Fruit fly (Drosophila melanogaster) whole organism, prepupa: ENCODE results near the gene msd5.
A peak's percentile ranks its signal among the peaks of the same experiment; 100 is the strongest.

Experiments used
- CG10669 ChIP-seq: fragments of 200-800 bp; sonication (Bioruptor generic); optimal IDR thresholded peaks from 3 replicates; lab custom pipeline; 2018; ENCODE audit warnings: missing biosample characterization, mild to moderate bottlenecking, missing genetic modification characterization, moderate library complexity
- CG11762 ChIP-seq: fragments of 200-800 bp; sonication (Bioruptor generic); optimal IDR thresholded peaks from 3 replicates; lab custom pipeline; 2016; ENCODE audit warnings: missing biosample characterization, missing genetic modification characterization; ENCODE audit not compliant: insufficient read depth
- CG11902 ChIP-seq: fragments of 200-800 bp; sonication (Bioruptor generic); optimal IDR thresholded peaks from 3 replicates; lab custom pipeline; 2016; ENCODE audit warnings: missing biosample characterization, missing genetic modification characterization
- CG15336 ChIP-seq: fragments of 200-800 bp; sonication (Bioruptor generic); IDR thresholded peaks from 2 replicates; pipeline ENCODE4 v1.3.6; 2022; ENCODE audit warnings: missing biosample characterization, missing genetic modification characterization
- CG16779 ChIP-seq: fragments of 200-800 bp; sonication (Bioruptor generic); optimal IDR thresholded peaks from 3 replicates; lab custom pipeline; 2017; ENCODE audit warnings: missing biosample characterization, mild to moderate bottlenecking, missing genetic modification characterization
- CG3032 ChIP-seq: fragments of 200-800 bp; optimal IDR thresholded peaks from 2 replicates; lab custom pipeline; 2019; ENCODE audit warnings: missing biosample characterization, mild to moderate bottlenecking, missing genetic modification characterization, moderate library complexity
- CG31627 ChIP-seq: fragments of 200-800 bp; sonication (Bioruptor generic); optimal IDR thresholded peaks from 3 replicates; lab custom pipeline; 2016; ENCODE audit warnings: missing biosample characterization, missing genetic modification characterization
- CG34406 ChIP-seq: fragments of 200-800 bp; sonication (Bioruptor generic); optimal IDR thresholded peaks from 3 replicates; lab custom pipeline; 2016; ENCODE audit warnings: missing biosample characterization, missing genetic modification characterization
- CG3919 ChIP-seq: fragments of 200-800 bp; sonication (Bioruptor generic); optimal IDR thresholded peaks from 3 replicates; lab custom pipeline; 2016; ENCODE audit warnings: missing biosample characterization, missing genetic modification characterization
- CG4318 ChIP-seq: fragments of 200-800 bp; sonication (Bioruptor generic); optimal IDR thresholded peaks from 3 replicates; lab custom pipeline; 2017; ENCODE audit warnings: missing biosample characterization, mild to moderate bottlenecking, missing genetic modification characterization
- CG6163 ChIP-seq: fragments of 200-800 bp; sonication (Bioruptor generic); IDR thresholded peaks from 3 replicates; pipeline ENCODE4 v1.3.6; 2022; ENCODE audit warnings: missing biosample characterization, missing genetic modification characterization
- CG6276 ChIP-seq: fragments of 200-800 bp; sonication (Bioruptor generic); optimal IDR thresholded peaks from 2 replicates; lab custom pipeline; 2017; ENCODE audit warnings: missing biosample characterization, mild to moderate bottlenecking, missing genetic modification characterization
- CG6854 ChIP-seq: fragments of 200-800 bp; sonication (Bioruptor generic); optimal IDR thresholded peaks from 2 replicates; lab custom pipeline; 2017; ENCODE audit warnings: missing biosample characterization, mild to moderate bottlenecking, missing genetic modification characterization
- CG7368 ChIP-seq: fragments of 200-800 bp; sonication (Bioruptor generic); optimal IDR thresholded peaks from 3 replicates; lab custom pipeline; 2016; ENCODE audit warnings: missing biosample characterization, missing genetic modification characterization
- CG8119 ChIP-seq: fragments of 200-800 bp; sonication (Bioruptor generic); IDR thresholded peaks from 3 replicates; pipeline ENCODE4 v1.3.6; 2022; ENCODE audit warnings: missing biosample characterization, missing genetic modification characterization
- CG8319 ChIP-seq: fragments of 200-800 bp; sonication (Bioruptor generic); optimal IDR thresholded peaks from 3 replicates; lab custom pipeline; 2016; ENCODE audit warnings: missing biosample characterization, missing genetic modification characterization
- CG8632 ChIP-seq: fragments of 200-800 bp; sonication (Bioruptor generic); optimal IDR thresholded peaks from 3 replicates; lab custom pipeline; 2016; ENCODE audit warnings: missing biosample characterization, missing genetic modification characterization
- CG9139 ChIP-seq: fragments of 200-800 bp; sonication (Bioruptor generic); optimal IDR thresholded peaks from 3 replicates; lab custom pipeline; 2017; ENCODE audit warnings: missing biosample characterization, mild to moderate bottlenecking, missing genetic modification characterization
- Eip78C ChIP-seq: fragments of 200-800 bp; sonication (Bioruptor generic); peaks from one replicate; lab custom pipeline; 2016; ENCODE audit warnings: missing biosample characterization, missing genetic modification characterization
- Eip93F ChIP-seq: fragments of 200-800 bp; sonication (Bioruptor generic); optimal IDR thresholded peaks from 2 replicates; lab custom pipeline; 2016; ENCODE audit warnings: missing biosample characterization, mild to moderate bottlenecking, missing genetic modification characterization
- Ets21C ChIP-seq: fragments of 200-800 bp; sonication (Bioruptor generic); optimal IDR thresholded peaks from 3 replicates; lab custom pipeline; 2016; ENCODE audit warnings: missing biosample characterization, missing genetic modification characterization
- Ets96B ChIP-seq: fragments of 200-800 bp; optimal IDR thresholded peaks from 2 replicates; lab custom pipeline; 2019; ENCODE audit warnings: missing biosample characterization, mild to moderate bottlenecking, missing genetic modification characterization, moderate library complexity
- Gug ChIP-seq: fragments of 200-800 bp; sonication (Bioruptor generic); IDR thresholded peaks from 2 replicates; pipeline ENCODE4 v1.3.6; 2022; ENCODE audit warnings: missing biosample characterization, missing genetic modification characterization
- Hr38 ChIP-seq: sonication (Bioruptor generic); optimal IDR thresholded peaks from 2 replicates; lab custom pipeline; 2016; ENCODE audit warnings: missing biosample characterization, missing genetic modification characterization
- Hr39 ChIP-seq: fragments of 200-800 bp; sonication (Bioruptor generic); optimal IDR thresholded peaks from 2 replicates; lab custom pipeline; 2016; ENCODE audit warnings: missing biosample characterization, missing genetic modification characterization
- Hr4 ChIP-seq: fragments of 200-800 bp; sonication (Bioruptor generic); optimal IDR thresholded peaks from 3 replicates; lab custom pipeline; 2016; ENCODE audit warnings: missing biosample characterization, missing genetic modification characterization
- Lpt ChIP-seq: fragments of 200-800 bp; sonication (Bioruptor generic); optimal IDR thresholded peaks from 3 replicates; lab custom pipeline; 2016; ENCODE audit warnings: missing biosample characterization, missing genetic modification characterization
- Met ChIP-seq: fragments of 200-800 bp; sonication (Bioruptor generic); optimal IDR thresholded peaks from 3 replicates; lab custom pipeline; 2016; ENCODE audit warnings: missing biosample characterization, missing genetic modification characterization
- Smox ChIP-seq: fragments of 200-800 bp; sonication (Bioruptor generic); optimal IDR thresholded peaks from 3 replicates; lab custom pipeline; 2016; ENCODE audit warnings: missing biosample characterization, missing genetic modification characterization
- Sox14 ChIP-seq: fragments of 200-800 bp; sonication (Bioruptor generic); optimal IDR thresholded peaks from 3 replicates; lab custom pipeline; 2016; ENCODE audit warnings: missing biosample characterization, missing genetic modification characterization
- Sox15 ChIP-seq: fragments of 200-800 bp; sonication (Bioruptor generic); optimal IDR thresholded peaks from 3 replicates; lab custom pipeline; 2016; ENCODE audit warnings: missing biosample characterization, missing genetic modification characterization
- achi ChIP-seq: fragments of 200-800 bp; sonication (Bioruptor generic); optimal IDR thresholded peaks from 3 replicates; lab custom pipeline; 2016; ENCODE audit warnings: missing biosample characterization, missing genetic modification characterization
- acj6 ChIP-seq: fragments of 200-800 bp; sonication (Bioruptor generic); optimal IDR thresholded peaks from 3 replicates; lab custom pipeline; 2016; ENCODE audit warnings: missing biosample characterization, missing genetic modification characterization
- dac ChIP-seq: fragments of 200-800 bp; sonication (Bioruptor generic); optimal IDR thresholded peaks from 2 replicates; lab custom pipeline; 2017; ENCODE audit warnings: missing biosample characterization, mild to moderate bottlenecking, missing genetic modification characterization
- dsx ChIP-seq: fragments of 200-800 bp; optimal IDR thresholded peaks from 3 replicates; lab custom pipeline; 2019; ENCODE audit warnings: missing biosample characterization, mild to moderate bottlenecking, missing genetic modification characterization, moderate library complexity; ENCODE audit not compliant: poor library complexity, severe bottlenecking
- eg ChIP-seq: fragments of 200-800 bp; sonication (Bioruptor generic); IDR thresholded peaks from 3 replicates; pipeline ENCODE4 v1.3.6; 2022; ENCODE audit warnings: missing biosample characterization, missing genetic modification characterization
- esn ChIP-seq: fragments of 200-800 bp; sonication (Bioruptor generic); optimal IDR thresholded peaks from 2 replicates; lab custom pipeline; 2016; ENCODE audit warnings: missing biosample characterization, mild to moderate bottlenecking, missing genetic modification characterization, moderate library complexity
- fd59A ChIP-seq: fragments of 200-800 bp; sonication (Bioruptor generic); optimal IDR thresholded peaks from 2 replicates; lab custom pipeline; 2017; ENCODE audit warnings: missing biosample characterization, mild to moderate bottlenecking, missing genetic modification characterization, missing genetic modification reagents
- fkh ChIP-seq: fragments of 200-800 bp; sonication (Bioruptor generic); optimal IDR thresholded peaks from 3 replicates; lab custom pipeline; 2017; ENCODE audit warnings: missing biosample characterization, mild to moderate bottlenecking, missing genetic modification characterization, moderate library complexity
- lz ChIP-seq: fragments of 200-800 bp; sonication (Bioruptor generic); optimal IDR thresholded peaks from 3 replicates; lab custom pipeline; 2016; ENCODE audit warnings: missing biosample characterization, missing genetic modification characterization
- net ChIP-seq: fragments of 200-800 bp; sonication (Bioruptor generic); optimal IDR thresholded peaks from 3 replicates; lab custom pipeline; 2016; ENCODE audit warnings: missing biosample characterization, missing genetic modification characterization
- spab ChIP-seq: fragments of 200-800 bp; sonication (Bioruptor generic); optimal IDR thresholded peaks from 2 replicates; lab custom pipeline; 2017; ENCODE audit warnings: missing biosample characterization, mild to moderate bottlenecking, missing genetic modification characterization, missing genetic modification reagents
- svp ChIP-seq: fragments of 200-800 bp; sonication (Bioruptor generic); peaks from one replicate; lab custom pipeline; 2016; ENCODE audit warnings: missing biosample characterization, missing genetic modification characterization
- vri ChIP-seq: fragments of 200-800 bp; sonication (Bioruptor generic); optimal IDR thresholded peaks from 3 replicates; lab custom pipeline; 2016; ENCODE audit warnings: missing biosample characterization, mild to moderate bottlenecking, missing genetic modification characterization

The msd5 gene

dm6 chr3L:1323136-1323535 is 9.8 kb downstream of the msd5 start:
- TF ChIP-seq Sox14 (GFP tag; lab: Kevin White, UChicago), result peak; percentile 31
- TF ChIP-seq CG34406, result no peak
- no peak for TF ChIP-seq Gug (GFP tag; lab: Robert Waterston, UW)
- TF ChIP-seq Hr38, result no peak
- no peak for TF ChIP-seq eg (GFP tag; lab: Robert Waterston, UW)
- TF ChIP-seq Hr39 (GFP tag; lab: Kevin White, UChicago), result peak; percentile 41
- no peak for TF ChIP-seq CG16779 (tag; lab: Kevin White, UChicago)
- no peak for TF ChIP-seq Lpt (GFP tag; lab: Kevin White, UChicago)
- no peak for TF ChIP-seq dsx (GFP tag; lab: Kevin White, UChicago)
- TF ChIP-seq CG8119 (GFP tag; lab: Robert Waterston, UW), result peak; percentile 35; the same call in 1 of the 3 replicates
- TF ChIP-seq CG31627, result peak; percentile 37
- peak; percentile 60 for TF ChIP-seq CG15336 (GFP tag; lab: Robert Waterston, UW)
- no peak for TF ChIP-seq CG6854 (GFP tag; lab: Kevin White, UChicago)
- no peak for TF ChIP-seq CG6276 (GFP tag; lab: Kevin White, UChicago)
- TF ChIP-seq fd59A (GFP tag; lab: Kevin White, UChicago), result no peak
- peak; percentile 44 for TF ChIP-seq Eip78C (GFP tag; lab: Kevin White, UChicago)
- peak; percentile 34 for TF ChIP-seq esn
- TF ChIP-seq vri (GFP tag; lab: Kevin White, UChicago), result peak; percentile 38
- TF ChIP-seq, all 60 proteins: peak for 8

DNA sequence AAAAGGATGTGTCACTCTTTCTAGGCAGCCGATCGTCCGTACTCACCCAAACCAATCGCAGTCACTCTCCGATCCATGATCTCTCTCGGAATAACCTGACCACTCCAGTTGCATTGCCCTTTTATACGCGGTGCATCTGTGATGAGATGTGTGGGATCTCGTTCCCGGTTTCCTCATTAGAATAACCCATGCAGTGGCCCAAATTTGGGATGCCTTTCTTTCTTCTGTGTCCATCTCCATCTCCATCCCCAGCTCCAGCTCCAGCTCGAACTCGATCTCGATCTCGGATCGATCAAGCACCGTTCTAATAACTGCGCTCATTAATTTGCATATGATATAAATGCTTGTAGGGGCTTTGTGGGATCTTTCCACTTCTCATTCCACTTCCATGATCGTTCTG is 10.2 kb downstream of the msd5 start, which contains the start of gene CG9184:
Gene CG9184, minus strand, starts transcription at position 101 of the 400 bp plus-strand sequence.
- TF ChIP-seq CG4318 (GFP tag; lab: Kevin White, UChicago) (no peak), CG31627 (no peak), CG11762 (no peak), lz (GFP tag; lab: Kevin White, UChicago) (no peak), CG3032 (tag; lab: Kevin White, UChicago) (no peak), net (no peak), CG7368 (GFP tag; lab: Kevin White, UChicago) (no peak), CG16779 (tag; lab: Kevin White, UChicago) (no peak), CG8319 (no peak), CG6163 (GFP tag; lab: Robert Waterston, UW) (no peak), CG11902 (no peak), CG10669 (no peak), fkh (GFP tag; lab: Kevin White, UChicago) (no peak), Ets96B (tag; lab: Kevin White, UChicago) (no peak), Sox15 (no peak), CG15336 (GFP tag; lab: Robert Waterston, UW) (no peak), CG8632 (no peak)

DNA sequence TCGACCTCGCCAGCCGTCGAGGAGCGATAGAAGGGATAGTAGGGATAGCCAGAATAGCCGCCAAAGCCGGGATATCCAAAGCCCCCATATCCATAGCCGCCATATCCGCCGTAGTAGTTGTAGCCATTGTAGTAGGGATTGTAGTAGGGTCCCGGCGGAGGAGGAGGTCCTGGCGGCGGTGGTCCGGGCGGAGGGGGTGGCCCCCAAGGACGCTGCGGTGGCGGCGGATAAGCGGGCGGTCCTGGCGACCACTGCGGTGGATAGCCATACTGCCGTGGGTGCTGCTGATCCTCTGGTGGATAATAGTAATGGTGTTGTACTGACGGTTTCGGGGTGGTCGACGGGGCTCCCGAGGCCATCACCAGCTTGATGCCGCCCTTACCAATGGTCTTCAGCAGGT is 10.8 kb downstream of the msd5 start:
- TF ChIP-seq Eip93F (GFP tag; lab: Kevin White, UChicago), result no peak
- no peak for TF ChIP-seq CG16779 (tag; lab: Kevin White, UChicago)
- TF ChIP-seq CG8319, result no peak
- no peak for TF ChIP-seq esn
- TF ChIP-seq lz (GFP tag; lab: Kevin White, UChicago), result no peak
- TF ChIP-seq Smox (GFP tag; lab: Kevin White, UChicago), result no peak
- TF ChIP-seq svp (GFP tag; lab: Kevin White, UChicago), result no peak
- no peak for TF ChIP-seq CG8632
- TF ChIP-seq CG9139, result no peak
- TF ChIP-seq CG11762, result no peak
- no peak for TF ChIP-seq Hr4 (GFP tag; lab: Kevin White, UChicago)
- no peak for TF ChIP-seq CG31627

dm6 chr3L:1320931-1321556 is 11.9 kb downstream of the msd5 start:
- TF ChIP-seq CG11762 (no peak), Hr38 (no peak), acj6 (GFP tag; lab: Kevin White, UChicago) (no peak), Ets21C (no peak), CG9139 (peak; percentile 43), Met (GFP tag; lab: Kevin White, UChicago) (peak; percentile 21), CG34406 (peak; percentile 2), CG6854 (GFP tag; lab: Kevin White, UChicago) (peak; percentile 77), Lpt (GFP tag; lab: Kevin White, UChicago) (no peak), Ets96B (tag; lab: Kevin White, UChicago) (no peak), CG16779 (tag; lab: Kevin White, UChicago) (peak; percentile 18), CG11902 (no peak), Sox14 (GFP tag; lab: Kevin White, UChicago) (peak; percentile 27), dac (GFP tag; lab: Kevin White, UChicago) (no peak), svp (GFP tag; lab: Kevin White, UChicago) (peak; percentile 82), CG8319 (no peak), net (no peak), lz (GFP tag; lab: Kevin White, UChicago) (no peak), CG3919 (GFP tag; lab: Kevin White, UChicago) (no peak), Hr4 (GFP tag; lab: Kevin White, UChicago) (no peak), achi (GFP tag; lab: Kevin White, UChicago) (no peak), spab (no peak), CG31627 (no peak)
